Worm (Caenorhabditis elegans): ENCODE data around the gene cya-1.

DNA sequence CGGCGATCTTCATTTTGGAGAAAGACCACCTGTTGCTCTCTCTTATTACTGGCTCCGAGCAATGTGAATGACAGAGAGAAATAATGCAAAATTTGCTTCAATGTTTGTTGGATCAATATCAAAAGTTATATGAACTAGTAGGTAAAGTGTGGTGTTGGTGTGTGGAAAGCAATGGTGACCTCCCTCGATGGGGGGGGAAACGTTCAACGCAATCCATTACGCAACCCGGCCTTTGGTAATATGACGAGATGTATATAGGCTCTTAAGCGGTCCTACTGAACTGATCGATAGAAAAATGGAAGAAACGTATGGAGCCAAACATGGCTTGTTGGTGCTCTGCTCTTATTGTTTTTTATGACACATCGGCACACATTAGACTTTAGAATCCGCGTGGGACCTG, 654 bp upstream of the cya-1 start:
- no peak for TF ChIP-seq nhr-23 (tag; optimal IDR thresholded peaks at IDR 0.05)
- no peak for TF ChIP-seq snpc-4 (tag; optimal IDR thresholded peaks at IDR 0.05)
- no peak for TF ChIP-seq ztf-4 (tag; optimal IDR thresholded peaks at IDR 0.05)
- TF ChIP-seq unc-62 (GFP tag; optimal IDR thresholded peaks at IDR 0.05) = no peak
- TF ChIP-seq blmp-1 (tag; optimal IDR thresholded peaks at IDR 0.05; ENCODE audit: insufficient read depth) = no peak
- TF ChIP-seq fos-1 (tag; optimal IDR thresholded peaks at IDR 0.05) = no peak
- no peak for TF ChIP-seq ama-1 (optimal IDR thresholded peaks at IDR 0.05)
- no peak for TF ChIP-seq sem-4 (tag; optimal IDR thresholded peaks at IDR 0.05)
- TF ChIP-seq nhr-77 (tag; optimal IDR thresholded peaks at IDR 0.05) = no peak
- no peak for TF ChIP-seq ztf-11 (tag; optimal IDR thresholded peaks at IDR 0.05)
